Worm (Caenorhabditis elegans) whole organism, L4 larva: ENCODE results near the gene swan-2.

Experiments used
- D1046.2 ChIP-seq: fragments of 200-800 bp; sonication (Bioruptor generic); IDR thresholded peaks from 2 replicates; pipeline ENCODE4 v1.3.6; 2022; ENCODE audit warnings: missing genetic modification characterization, missing compliant biosample characterization
- F10B5.3 ChIP-seq: sonication (generic microtip); optimal IDR thresholded peaks from 2 replicates; lab custom pipeline; 2016; ENCODE audit warnings: mild to moderate bottlenecking, missing genetic modification characterization, missing compliant biosample characterization
- F37D6.2 ChIP-seq: sonication (generic microtip); optimal IDR thresholded peaks from 2 replicates; lab custom pipeline; 2016; ENCODE audit warnings: mild to moderate bottlenecking, missing genetic modification characterization, missing compliant biosample characterization
- T20F7.1 ChIP-seq: fragments of 200-800 bp; sonication (Bioruptor generic); optimal IDR thresholded peaks from 2 replicates; lab custom pipeline; 2018; ENCODE audit warnings: mild to moderate bottlenecking, missing genetic modification characterization, missing compliant biosample characterization
- Y48G9A.11 ChIP-seq: fragments of 200-800 bp; sonication (Bioruptor generic); IDR thresholded peaks from 2 replicates; pipeline ENCODE4 v1.3.6; 2022; ENCODE audit warnings: missing genetic modification reagents, missing genetic modification characterization, missing compliant biosample characterization
- ZK337.2 ChIP-seq: fragments of 200-800 bp; sonication (Bioruptor generic); IDR thresholded peaks from 2 replicates; pipeline ENCODE4 v1.3.6; 2022; ENCODE audit warnings: missing genetic modification reagents, missing genetic modification characterization, missing compliant biosample characterization
- ZK546.5 ChIP-seq, 2 experiments: sonication (generic microtip); optimal IDR thresholded peaks; 2 replicates each; lab custom pipeline; 2017; ENCODE audit warnings: missing biosample characterization in 2 of 2, missing genetic modification characterization in 2 of 2
- aha-1 ChIP-seq: fragments of 150-350 bp; peaks from one replicate; lab custom pipeline; 2014; ENCODE audit warnings: missing biosample characterization, missing genetic modification characterization
- ama-1 ChIP-seq: fragments of 150-350 bp; optimal IDR thresholded peaks from 2 replicates; lab custom pipeline; 2014; ENCODE audit warnings: inconsistent platforms, mixed read lengths
- arid-1 ChIP-seq: fragments of 200-800 bp; sonication (Bioruptor generic); conservative IDR thresholded peaks from 2 replicates; pipeline ENCODE4 v1.3.6; 2022; ENCODE audit warnings: missing genetic modification reagents, missing genetic modification characterization, missing compliant biosample characterization
- ceh-32 ChIP-seq: sonication (generic microtip); optimal IDR thresholded peaks from 2 replicates; lab custom pipeline; 2016; ENCODE audit warnings: mild to moderate bottlenecking, missing genetic modification characterization, missing compliant biosample characterization; ENCODE audit not compliant: poor library complexity
- ceh-44 ChIP-seq: fragments of 200-800 bp; sonication (Bioruptor generic); IDR thresholded peaks from 2 replicates; pipeline ENCODE4 v1.3.6; 2022; ENCODE audit warnings: missing genetic modification reagents, missing genetic modification characterization, missing compliant biosample characterization
- ceh-82 ChIP-seq: sonication (generic microtip); optimal IDR thresholded peaks from 2 replicates; lab custom pipeline; 2017; ENCODE audit warnings: missing biosample characterization, missing genetic modification characterization
- daf-12 ChIP-seq: fragments of 150-350 bp; optimal IDR thresholded peaks from 2 replicates; lab custom pipeline; 2014; ENCODE audit warnings: missing biosample characterization, missing genetic modification reagents, missing genetic modification characterization
- dmd-6 ChIP-seq: fragments of 200-800 bp; sonication (Bioruptor generic); IDR thresholded peaks from 2 replicates; pipeline ENCODE4 v1.3.6; 2022; ENCODE audit warnings: missing genetic modification reagents, missing genetic modification characterization, missing compliant biosample characterization
- dmd-8 ChIP-seq: fragments of 200-800 bp; sonication (Bioruptor generic); IDR thresholded peaks from 2 replicates; pipeline ENCODE4 v1.3.6; 2022; ENCODE audit warnings: missing genetic modification characterization, missing compliant biosample characterization
- dpl-1 ChIP-seq: fragments of 150-350 bp; optimal IDR thresholded peaks from 2 replicates; lab custom pipeline; 2014; ENCODE audit warnings: missing biosample characterization, missing genetic modification reagents, missing genetic modification characterization
- egl-43 ChIP-seq: fragments of 200-800 bp; sonication (Bioruptor generic); IDR thresholded peaks from 2 replicates; pipeline ENCODE4 v1.3.6; 2022; ENCODE audit warnings: missing genetic modification reagents, missing genetic modification characterization, missing compliant biosample characterization
- hlh-11 ChIP-seq: fragments of 200-800 bp; sonication (Bioruptor generic); optimal IDR thresholded peaks from 2 replicates; lab custom pipeline; 2018; ENCODE audit warnings: mild to moderate bottlenecking, missing genetic modification characterization, missing compliant biosample characterization
- hmg-1.1 ChIP-seq: fragments of 200-800 bp; sonication (Bioruptor generic); IDR thresholded peaks from 2 replicates; pipeline ENCODE4 v1.3.6; 2022; ENCODE audit warnings: missing genetic modification reagents, missing genetic modification characterization, missing compliant biosample characterization
- lim-7 ChIP-seq: fragments of 200-800 bp; sonication (Bioruptor generic); IDR thresholded peaks from 2 replicates; pipeline ENCODE4 v1.3.6; 2022; ENCODE audit warnings: missing genetic modification characterization, missing compliant biosample characterization
- lin-1 ChIP-seq: fragments of 200-800 bp; sonication (Bioruptor generic); IDR thresholded peaks from 2 replicates; pipeline ENCODE4 v1.3.6; 2022; ENCODE audit warnings: missing genetic modification reagents, missing genetic modification characterization, missing compliant biosample characterization
- lin-29 ChIP-seq: fragments of 200-800 bp; sonication (Bioruptor generic); IDR thresholded peaks from 2 replicates; pipeline ENCODE4 v1.3.6; 2022; ENCODE audit warnings: missing genetic modification reagents, missing genetic modification characterization, missing compliant biosample characterization
- lin-38 ChIP-seq: fragments of 200-800 bp; sonication (Bioruptor generic); IDR thresholded peaks from 2 replicates; pipeline ENCODE4 v1.3.6; 2022; ENCODE audit warnings: missing genetic modification reagents, missing genetic modification characterization, missing compliant biosample characterization
- lin-39 ChIP-seq: fragments of 150-350 bp; optimal IDR thresholded peaks from 2 replicates; lab custom pipeline; 2014; ENCODE audit warnings: missing biosample characterization, missing genetic modification reagents, missing genetic modification characterization
- lsy-2 ChIP-seq, 2 experiments: fragments of 150-350 bp in 1 of 2; sonication (generic microtip) in 1 of 2; optimal IDR thresholded peaks; 2 replicates each; lab custom pipeline; 2014 to 2017; ENCODE audit warnings: missing biosample characterization in 2 of 2, missing genetic modification characterization in 2 of 2
- madf-5 ChIP-seq, 2 experiments: fragments of 200-800 bp; sonication (Bioruptor generic); IDR thresholded peaks; 2 replicates each; pipeline ENCODE4 v1.3.6; 2022; ENCODE audit warnings: missing compliant biosample characterization in 2 of 2, missing genetic modification characterization in 2 of 2
- mdl-1 ChIP-seq, 2 experiments: fragments of 150-350 bp in 1 of 2; sonication (generic microtip) in 1 of 2; optimal IDR thresholded peaks; 2 replicates each; lab custom pipeline; 2014 to 2017; ENCODE audit warnings: missing biosample characterization in 2 of 2, missing genetic modification characterization in 2 of 2
- mep-1 ChIP-seq: fragments of 150-350 bp; sonication (generic microtip); optimal IDR thresholded peaks from 3 replicates; lab custom pipeline; 2014; ENCODE audit warnings: missing biosample characterization, missing genetic modification characterization
- mxl-3 ChIP-seq: fragments of 200-800 bp; sonication (Bioruptor generic); optimal IDR thresholded peaks from 2 replicates; lab custom pipeline; 2018; ENCODE audit warnings: mild to moderate bottlenecking, missing genetic modification characterization, missing compliant biosample characterization
- nhr-11 ChIP-seq: fragments of 150-350 bp; optimal IDR thresholded peaks from 2 replicates; lab custom pipeline; 2014; ENCODE audit warnings: missing biosample characterization, missing genetic modification characterization
- nhr-237 ChIP-seq: sonication (generic microtip); optimal IDR thresholded peaks from 2 replicates; lab custom pipeline; 2017; ENCODE audit warnings: missing biosample characterization, missing genetic modification characterization
- nhr-25 ChIP-seq: sonication (generic microtip); optimal IDR thresholded peaks from 2 replicates; lab custom pipeline; 2017; ENCODE audit warnings: missing genetic modification characterization, mild to moderate bottlenecking, missing compliant biosample characterization, antibody characterized with exemption, moderate library complexity, borderline replicate concordance; ENCODE audit not compliant: insufficient read depth
- nhr-28 ChIP-seq: fragments of 150-350 bp; optimal IDR thresholded peaks from 2 replicates; lab custom pipeline; 2014; ENCODE audit warnings: missing biosample characterization, missing genetic modification characterization
- nhr-6 ChIP-seq: fragments of 150-350 bp; optimal IDR thresholded peaks from 2 replicates; lab custom pipeline; 2014; ENCODE audit warnings: missing biosample characterization, missing genetic modification characterization
- nhr-77 ChIP-seq: fragments of 150-350 bp; optimal IDR thresholded peaks from 2 replicates; lab custom pipeline; 2014; ENCODE audit warnings: missing biosample characterization, missing genetic modification characterization
- pha-4 ChIP-seq, 2 experiments: fragments of 150-350 bp in 1 of 2; fragments of 200-800 bp in 1 of 2; sonication (Bioruptor generic) in 1 of 2; IDR thresholded peaks in 1 of 2; optimal IDR thresholded peaks in 1 of 2; 2 replicates each; pipeline versions ENCODE4 v1.3.6 to Lab custom; 2014 to 2022; ENCODE audit warnings: missing genetic modification characterization in 2 of 2, missing genetic modification reagents in 2 of 2, missing biosample characterization in 1 of 2, missing compliant biosample characterization in 1 of 2
- sdz-12 ChIP-seq: fragments of 200-800 bp; sonication (Bioruptor generic); optimal IDR thresholded peaks from 2 replicates; lab custom pipeline; 2018; ENCODE audit warnings: mild to moderate bottlenecking, missing genetic modification characterization, missing compliant biosample characterization
- skn-1 ChIP-seq: fragments of 150-350 bp; optimal IDR thresholded peaks from 2 replicates; lab custom pipeline; 2014; ENCODE audit warnings: missing biosample characterization, missing genetic modification characterization
- snpc-1.2 ChIP-seq: fragments of 200-800 bp; sonication (Bioruptor generic); IDR thresholded peaks from 2 replicates; pipeline ENCODE4 v1.3.6; 2022; ENCODE audit warnings: missing genetic modification reagents, missing genetic modification characterization, missing compliant biosample characterization
- tag-97 ChIP-seq: fragments of 200-800 bp; sonication (Bioruptor generic); IDR thresholded peaks from 2 replicates; pipeline ENCODE4 v1.3.6; 2022; ENCODE audit warnings: missing genetic modification characterization, missing compliant biosample characterization
- tra-1 ChIP-seq: fragments of 200-800 bp; sonication (Bioruptor generic); IDR thresholded peaks from 2 replicates; pipeline ENCODE4 v1.3.6; 2022; ENCODE audit warnings: missing genetic modification reagents, missing genetic modification characterization, missing compliant biosample characterization
- unc-130 ChIP-seq: sonication (generic microtip); optimal IDR thresholded peaks from 2 replicates; lab custom pipeline; 2016; ENCODE audit warnings: missing genetic modification reagents, missing genetic modification characterization, missing compliant biosample characterization
- unc-39 ChIP-seq: sonication (generic microtip); optimal IDR thresholded peaks from 2 replicates; lab custom pipeline; 2017; ENCODE audit warnings: missing biosample characterization, missing genetic modification characterization
- unc-62 ChIP-seq, 3 experiments: fragments of 150-350 bp in 1 of 3; sonication (generic microtip); optimal IDR thresholded peaks in 2 of 3; peaks in 1 of 3; 1 replicate in 1 of 3; 2 replicates in 2 of 3; lab custom pipeline; 2014 to 2017; ENCODE audit warnings: missing biosample characterization in 3 of 3, missing genetic modification characterization in 3 of 3, missing genetic modification reagents in 3 of 3, missing genotype in 1 of 3
- zfp-2 ChIP-seq: sonication (generic microtip); optimal IDR thresholded peaks from 2 replicates; lab custom pipeline; 2016; ENCODE audit warnings: mild to moderate bottlenecking, missing genetic modification characterization, missing compliant biosample characterization
- ztf-11 ChIP-seq: fragments of 150-350 bp; optimal IDR thresholded peaks from 2 replicates; lab custom pipeline; 2014; ENCODE audit warnings: missing biosample characterization, missing genetic modification characterization

swan-2 gene

ce11 chrV:13789362-13789761, 14.7 kb downstream of the swan-2 start (continued):
- peak; percentile 56 for TF ChIP-seq pha-4 (GFP tag; IDR thresholded peaks at IDR 0.05; lab: Robert Waterston, UW)
- TF ChIP-seq pha-4 (tag; optimal IDR thresholded peaks at IDR 0.05; lab: Kevin White, UChicago): peak; percentile 72
- TF ChIP-seq Y48G9A.11 (GFP tag; lab: Robert Waterston, UW): no peak
- peak; percentile 91 for TF ChIP-seq aha-1 (tag; lab: Kevin White, UChicago)
- peak; percentile 80 for TF ChIP-seq T20F7.1 (GFP tag; lab: Kevin White, UChicago)
- TF ChIP-seq tra-1 (GFP tag; lab: Robert Waterston, UW): peak; percentile 53
- peak; percentile 92 for TF ChIP-seq mep-1 (tag; lab: Kevin White, UChicago)
- peak; percentile 46 for TF ChIP-seq nhr-25 (tag; lab: Kevin White, UChicago)
- peak; percentile 82 for TF ChIP-seq dmd-6 (GFP tag; lab: Robert Waterston, UW)
- peak; percentile 84 to 88 for TF ChIP-seq lsy-2 (tag; optimal IDR thresholded peaks at IDR 0.05; lab: Kevin White, UChicago)
- no peak for TF ChIP-seq tag-97 (GFP tag; lab: Robert Waterston, UW)
- no peak for TF ChIP-seq lin-39 (tag; lab: Kevin White, UChicago)
- no peak for TF ChIP-seq lim-7 (GFP tag; lab: Robert Waterston, UW)
- no peak for TF ChIP-seq unc-130 (GFP tag; lab: Kevin White, UChicago)
- no peak for TF ChIP-seq daf-12 (tag; lab: Kevin White, UChicago)
- no peak for TF ChIP-seq sdz-12 (GFP tag; lab: Kevin White, UChicago)
- peak; percentile 39 for TF ChIP-seq dpl-1 (GFP tag; lab: Kevin White, UChicago)
- TF ChIP-seq lin-38 (GFP tag; lab: Robert Waterston, UW): peak; percentile 80
- no peak for TF ChIP-seq ceh-32 (tag; lab: Kevin White, UChicago)
- TF ChIP-seq ama-1 (lab: Kevin White, UChicago): peak; percentile 72
- peak; percentile 83 for TF ChIP-seq hmg-1.1 (GFP tag; lab: Robert Waterston, UW)
- TF ChIP-seq nhr-237: no peak
- TF ChIP-seq snpc-1.2: no peak
- peak; percentile 70 for TF ChIP-seq egl-43 (GFP tag; lab: Robert Waterston, UW)
- TF ChIP-seq arid-1 (GFP tag; lab: Robert Waterston, UW): no peak; the same call in 1 of the 2 replicates
- TF ChIP-seq unc-62 (GFP tag; optimal IDR thresholded peaks at IDR 0.05 in 1 of 2; lab: Kevin White, UChicago): peak in 1 of 2 experiments; percentile 100
- no peak for TF ChIP-seq unc-62 (tag; optimal IDR thresholded peaks at IDR 0.05; lab: Kevin White, UChicago)
- no peak for TF ChIP-seq ceh-44 (GFP tag; lab: Robert Waterston, UW)
- peak; percentile 31 for TF ChIP-seq unc-39 (tag; lab: Kevin White, UChicago)
- TF ChIP-seq nhr-6 (tag; lab: Kevin White, UChicago): peak; percentile 99
- no peak for TF ChIP-seq zfp-2 (tag; lab: Kevin White, UChicago)
- no peak for TF ChIP-seq madf-5 (GFP tag; IDR thresholded peaks at IDR 0.05; lab: Robert Waterston, UW)
- TF ChIP-seq ceh-82 (tag; lab: Kevin White, UChicago): no peak
- TF ChIP-seq nhr-11 (tag; lab: Kevin White, UChicago): peak; percentile 96
- no peak for TF ChIP-seq lin-29
- TF ChIP-seq F10B5.3 (tag; lab: Kevin White, UChicago): peak; percentile 33
- TF ChIP-seq ZK546.5 (tag; optimal IDR thresholded peaks at IDR 0.05; lab: Kevin White, UChicago): no peak
- peak; percentile 40; the same call in 1 of the 2 replicates for TF ChIP-seq lin-1
- TF ChIP-seq mdl-1 (tag; optimal IDR thresholded peaks at IDR 0.05; lab: Kevin White, UChicago): peak; percentile 40 to 87
- TF ChIP-seq nhr-28 (tag; lab: Kevin White, UChicago): peak; percentile 89
- TF ChIP-seq nhr-77 (tag; lab: Kevin White, UChicago): peak; percentile 94
- peak; percentile 91 for TF ChIP-seq hlh-11 (tag; lab: Kevin White, UChicago)
- no peak for TF ChIP-seq ztf-11 (tag; lab: Kevin White, UChicago)
- TF ChIP-seq F37D6.2 (tag; lab: Kevin White, UChicago): peak; percentile 9
- TF ChIP-seq dmd-8 (GFP tag; lab: Robert Waterston, UW): no peak
- no peak for TF ChIP-seq skn-1 (tag; lab: Kevin White, UChicago)
- no peak for TF ChIP-seq ZK337.2 (GFP tag; lab: Robert Waterston, UW)
- TF ChIP-seq mxl-3 (GFP tag; lab: Kevin White, UChicago): peak; percentile 63
- TF ChIP-seq D1046.2: no peak
